Worm (Caenorhabditis elegans) whole organism, young adult: Measurements from ENCODE around the gene F58F12.12.

Source experiments
- F52B5.7 ChIP-seq: sonication (generic microtip); optimal IDR thresholded peaks from 2 replicates; lab custom pipeline; 2016; ENCODE audit warnings: mild to moderate bottlenecking, missing genetic modification characterization, missing compliant biosample characterization
- cebp-1 ChIP-seq, 2 experiments: fragments of 200-800 bp in 1 of 2; sonication (Bioruptor generic) in 1 of 2; sonication (generic microtip) in 1 of 2; IDR thresholded peaks in 1 of 2; optimal IDR thresholded peaks in 1 of 2; 2 replicates each; pipeline versions ENCODE4 v1.3.6 to Lab custom; 2017 to 2022; ENCODE audit warnings: missing compliant biosample characterization in 2 of 2, missing genetic modification characterization in 2 of 2, mild to moderate bottlenecking in 1 of 2, missing genetic modification reagents in 1 of 2, moderate library complexity in 1 of 2
- ceh-91 ChIP-seq: fragments of 200-800 bp; sonication (Bioruptor generic); IDR thresholded peaks from 2 replicates; pipeline ENCODE4 v1.3.6; 2022; ENCODE audit warnings: missing genetic modification reagents, missing genetic modification characterization, missing compliant biosample characterization
- ets-4 ChIP-seq: fragments of 200-800 bp; sonication (Bioruptor generic); optimal IDR thresholded peaks from 2 replicates; lab custom pipeline; 2018; ENCODE audit warnings: mild to moderate bottlenecking, missing genetic modification characterization, missing compliant biosample characterization
- hsf-1 ChIP-seq: fragments of 200-800 bp; sonication (Bioruptor generic); IDR thresholded peaks from 2 replicates; pipeline ENCODE4 v1.3.6; 2022; ENCODE audit warnings: missing genetic modification reagents, missing genetic modification characterization, missing compliant biosample characterization
- lir-1 ChIP-seq: fragments of 200-800 bp; sonication (Bioruptor generic); conservative IDR thresholded peaks from 2 replicates; pipeline ENCODE4 v1.3.6; 2022; ENCODE audit warnings: missing genetic modification reagents, missing genetic modification characterization, missing compliant biosample characterization
- madf-8 ChIP-seq: fragments of 200-800 bp; sonication (Bioruptor generic); conservative IDR thresholded peaks from 2 replicates; pipeline ENCODE4 v1.3.6; 2022; ENCODE audit warnings: missing genetic modification reagents, missing genetic modification characterization, missing compliant biosample characterization
- sea-2 ChIP-seq: fragments of 200-800 bp; sonication (Bioruptor generic); IDR thresholded peaks from 2 replicates; pipeline ENCODE4 v1.3.6; 2022; ENCODE audit warnings: missing genetic modification characterization, missing compliant biosample characterization
- snpc-3.4 ChIP-seq: sonication (generic microtip); optimal IDR thresholded peaks from 2 replicates; lab custom pipeline; 2017; ENCODE audit warnings: missing genetic modification characterization, mild to moderate bottlenecking, missing compliant biosample characterization, antibody characterized with exemption, moderate library complexity, missing genotype, missing genetic modification reagents

- no peak for TF ChIP-seq ets-4 (GFP tag; lab: Kevin White, UChicago)
- TF ChIP-seq lir-1 (GFP tag; lab: Robert Waterston, UW) = no peak
- TF ChIP-seq snpc-3.4 (tag; lab: Kevin White, UChicago) = no peak
- TF ChIP-seq F52B5.7 (tag; lab: Kevin White, UChicago) = no peak
- TF ChIP-seq madf-8 (GFP tag; lab: Robert Waterston, UW) = no peak
- TF ChIP-seq cebp-1 (GFP tag; IDR thresholded peaks at IDR 0.05; lab: Robert Waterston, UW) = no peak
- TF ChIP-seq cebp-1 (tag; optimal IDR thresholded peaks at IDR 0.05; lab: Kevin White, UChicago) = no peak
- TF ChIP-seq hsf-1 (GFP tag; lab: Robert Waterston, UW) = no peak
- TF ChIP-seq ceh-91 (GFP tag; lab: Robert Waterston, UW) = no peak
- TF ChIP-seq sea-2 (GFP tag; lab: Robert Waterston, UW) = no peak
These were observed 29.2 kb downstream of the F58F12.12 start, which contains the start of gene T25D10.4 for ce11 chrII:6410181-6410580.
